Fruit fly (Drosophila melanogaster): ENCODE results near the gene CG32104.
A peak's percentile ranks its signal among the peaks of the same experiment; 100 is the strongest.

CG32104 gene

dm6 chr3L:12406999-12407632, 8.0 kb upstream of the CG32104 start (continued):
- TF ChIP-seq CG10959 (GFP tag; IDR thresholded peaks at IDR 0.05) = peak; percentile 53; the same call in 1 of the 2 replicates
- no peak for TF ChIP-seq CG14710 (tag; optimal IDR thresholded peaks at IDR 0.05)
- peak; percentile 95; the same call in 3 of the 4 replicates for TF ChIP-seq chinmo (GFP tag; IDR thresholded peaks at IDR 0.05; ENCODE audit: partially characterized antibody)
- TF ChIP-seq Blimp-1 (GFP tag; optimal IDR thresholded peaks at IDR 0.05) = no peak
- no peak for TF ChIP-seq tll (GFP tag; optimal IDR thresholded peaks at IDR 0.05)
- peak; percentile 89 for TF ChIP-seq ERR (GFP tag; optimal IDR thresholded peaks at IDR 0.05)
- TF ChIP-seq pita (GFP tag; optimal IDR thresholded peaks at IDR 0.05) = no peak
- peak; percentile 76 for TF ChIP-seq Ptx1 (GFP tag; IDR thresholded peaks at IDR 0.05)
- peak; percentile 92; the same call in 1 of the 2 replicates for TF ChIP-seq CG11085 (GFP tag; IDR thresholded peaks at IDR 0.05)
- TF ChIP-seq hbn (GFP tag; IDR thresholded peaks at IDR 0.05; ENCODE audit: partially characterized antibody) = no peak
- TF ChIP-seq Gsc (GFP tag; IDR thresholded peaks at IDR 0.05) = no peak
- TF ChIP-seq CG9609 (GFP tag; optimal IDR thresholded peaks at IDR 0.05) = peak; percentile 83
- peak; percentile 78 for TF ChIP-seq CG17328 (GFP tag; IDR thresholded peaks at IDR 0.05)
- TF ChIP-seq trh (GFP tag; optimal IDR thresholded peaks at IDR 0.05) = peak; percentile 87
- TF ChIP-seq Rx (GFP tag; IDR thresholded peaks at IDR 0.05) = peak; percentile 68
- TF ChIP-seq E2f2 (GFP tag; IDR thresholded peaks at IDR 0.05) = peak; percentile 78
- TF ChIP-seq CoRest (tag; optimal IDR thresholded peaks at IDR 0.05) = peak; percentile 78
- peak; percentile 94 for TF ChIP-seq HLH3B (GFP tag; IDR thresholded peaks at IDR 0.05)
- TF ChIP-seq Lim3 (GFP tag; IDR thresholded peaks at IDR 0.05) = peak; percentile 43; the same call in 1 of the 2 replicates
- TF ChIP-seq exex (tag; optimal IDR thresholded peaks at IDR 0.05) = peak; percentile 92
- TF ChIP-seq CG15011 (GFP tag; optimal IDR thresholded peaks at IDR 0.05) = peak; percentile 93
- peak; percentile 94 for TF ChIP-seq CG33213 (GFP tag; optimal IDR thresholded peaks at IDR 0.05)
- TF ChIP-seq CG7556 (GFP tag; optimal IDR thresholded peaks at IDR 0.05) = peak; percentile 88
- TF ChIP-seq CG9932 (GFP tag; IDR thresholded peaks at IDR 0.05) = peak; percentile 89
- TF ChIP-seq gfzf (GFP tag; optimal IDR thresholded peaks at IDR 0.05) = peak; percentile 14
- TF ChIP-seq mam (GFP tag; optimal IDR thresholded peaks at IDR 0.05) = peak; percentile 79
- peak; percentile 44 for TF ChIP-seq Nf-YB (GFP tag; optimal IDR thresholded peaks at IDR 0.05)
- no peak for TF ChIP-seq Stat92E (GFP tag; optimal IDR thresholded peaks at IDR 0.05)
- TF ChIP-seq dysf (GFP tag; IDR thresholded peaks at IDR 0.05) = peak; percentile 82
- TF ChIP-seq slbo (GFP tag; IDR thresholded peaks at IDR 0.05) = peak; percentile 83
- TF ChIP-seq cg (GFP tag; optimal IDR thresholded peaks at IDR 0.05) = peak; percentile 6
- TF ChIP-seq CG6272 (GFP tag; IDR thresholded peaks at IDR 0.05) = no peak
- peak; percentile 77; the same call in 1 of the 2 replicates for TF ChIP-seq al (GFP tag; IDR thresholded peaks at IDR 0.05)
- peak; percentile 92 for TF ChIP-seq CG1024 (GFP tag; IDR thresholded peaks at IDR 0.05)
- no peak for TF ChIP-seq HLH4C (GFP tag; IDR thresholded peaks at IDR 0.05; ENCODE audit: partially characterized antibody)
- TF ChIP-seq ind (GFP tag; optimal IDR thresholded peaks at IDR 0.05) = peak; percentile 32
- TF ChIP-seq CG6254 (GFP tag; optimal IDR thresholded peaks at IDR 0.05) = no peak
- peak; percentile 65 for TF ChIP-seq Myb (GFP tag; optimal IDR thresholded peaks at IDR 0.05)
- no peak for TF ChIP-seq Dfd (GFP tag; optimal IDR thresholded peaks at IDR 0.05)
- peak; percentile 85 for TF ChIP-seq CG10321 (GFP tag; IDR thresholded peaks at IDR 0.05)
- TF ChIP-seq CG14965 (GFP tag; optimal IDR thresholded peaks at IDR 0.05; ENCODE audit: borderline replicate concordance) = peak; percentile 84
- TF ChIP-seq Hand (GFP tag; optimal IDR thresholded peaks at IDR 0.05) = peak; percentile 83
- TF ChIP-seq CG17361 (GFP tag; IDR thresholded peaks at IDR 0.05) = no peak; the same call in 2 of the 3 replicates
- TF ChIP-seq hb (GFP tag; IDR thresholded peaks at IDR 0.05; ENCODE audit: partially characterized antibody) = no peak
- no peak for TF ChIP-seq D (optimal IDR thresholded peaks at IDR 0.05)
- peak; percentile 46 for TF ChIP-seq D (GFP tag; optimal IDR thresholded peaks at IDR 0.05)
- TF ChIP-seq yki (optimal IDR thresholded peaks at IDR 0.05) = no peak
- TF ChIP-seq jumu (GFP tag; optimal IDR thresholded peaks at IDR 0.05) = peak; percentile 81
- TF ChIP-seq CG4282 (GFP tag; optimal IDR thresholded peaks at IDR 0.05) = peak; percentile 64
- TF ChIP-seq CG8281 (tag; optimal IDR thresholded peaks at IDR 0.05) = peak; percentile 76
